Fruit fly (Drosophila melanogaster): Measurements from ENCODE around the gene Mps1.

Gene Mps1

DNA sequence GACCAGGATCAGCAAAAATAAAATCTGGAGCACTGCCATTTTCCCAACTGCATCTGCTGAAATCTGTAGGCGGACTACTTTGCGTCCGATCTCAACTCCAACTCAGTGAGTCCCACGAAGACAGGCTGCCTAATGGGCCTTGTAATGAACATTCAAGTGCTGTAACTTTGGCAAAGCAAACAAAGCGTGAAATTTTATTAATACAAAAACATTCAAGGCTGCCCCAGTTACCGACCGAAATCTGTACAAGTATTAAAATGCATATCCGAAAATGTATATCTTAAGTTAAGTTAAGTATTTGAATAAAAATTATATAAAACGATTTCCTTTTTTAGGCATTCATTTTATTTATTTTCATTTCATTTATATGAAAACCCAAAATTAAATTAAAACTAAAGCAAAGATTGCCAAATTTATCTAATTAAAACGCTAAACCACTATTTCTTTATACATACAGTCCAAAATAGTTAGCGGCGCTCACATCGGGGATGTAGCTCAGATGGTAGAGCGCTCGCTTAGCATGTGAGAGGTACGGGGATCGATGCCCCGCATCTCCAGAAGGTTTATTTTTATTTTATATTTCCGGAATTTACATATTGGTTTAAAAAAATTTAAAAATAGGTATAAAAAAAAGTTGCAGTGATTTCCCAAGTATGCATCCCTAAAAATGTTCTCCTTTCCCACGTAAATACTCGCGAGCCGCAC lies 48.9 kb upstream of the Mps1 start, which contains the start of gene CG14323:
Gene CG14323 (minus strand): TSS at position 51 of the 705 bp plus-strand sequence.
- TF ChIP-seq CG11398 (GFP tag; optimal IDR thresholded peaks at IDR 0.05): no peak
- peak; percentile 48 for TF ChIP-seq sens (GFP tag)
- no peak for TF ChIP-seq zen (tag; optimal IDR thresholded peaks at IDR 0.05)
- no peak for TF ChIP-seq ssp (GFP tag; IDR thresholded peaks at IDR 0.05)
- peak; percentile 96 for TF ChIP-seq Bdp1 (GFP tag; optimal IDR thresholded peaks at IDR 0.05)
- no peak for TF ChIP-seq CG3065 (GFP tag; optimal IDR thresholded peaks at IDR 0.05)
- TF ChIP-seq CG8359 (GFP tag; optimal IDR thresholded peaks at IDR 0.05; ENCODE audit: borderline replicate concordance): no peak
- no peak for TF ChIP-seq croc (GFP tag; conservative IDR thresholded peaks at IDR 0.05)
- no peak for TF ChIP-seq CkIIα-i1 (GFP tag; IDR thresholded peaks at IDR 0.05)
- TF ChIP-seq CG14667 (GFP tag; IDR thresholded peaks at IDR 0.05): no peak
- no peak for TF ChIP-seq run (tag; optimal IDR thresholded peaks at IDR 0.05)
- no peak for TF ChIP-seq Sin3A (optimal IDR thresholded peaks at IDR 0.05)
- TF ChIP-seq CG16813 (GFP tag; IDR thresholded peaks at IDR 0.05; ENCODE audit: partially characterized antibody): peak; percentile 54; the same call in 2 of the 3 replicates
- TF ChIP-seq cato (GFP tag; optimal IDR thresholded peaks at IDR 0.05; ENCODE audit: borderline replicate concordance): no peak
- no peak for TF ChIP-seq CG32767 (GFP tag; IDR thresholded peaks at IDR 0.05)
- no peak for TF ChIP-seq Awh (GFP tag; IDR thresholded peaks at IDR 0.05)
- no peak for TF ChIP-seq CG4360 (GFP tag; IDR thresholded peaks at IDR 0.05)
- TF ChIP-seq CG1647 (GFP tag; optimal IDR thresholded peaks at IDR 0.05): no peak
- TF ChIP-seq caup (GFP tag; optimal IDR thresholded peaks at IDR 0.05; ENCODE audit: severe bottlenecking): no peak
- no peak for TF ChIP-seq ATbp (GFP tag; optimal IDR thresholded peaks at IDR 0.05)
- no peak for TF ChIP-seq CG17359 (tag; optimal IDR thresholded peaks at IDR 0.05)
- TF ChIP-seq Blimp-1 (GFP tag; optimal IDR thresholded peaks at IDR 0.05): no peak
- TF ChIP-seq CG9215 (GFP tag; IDR thresholded peaks at IDR 0.05): no peak
- TF ChIP-seq Ptx1 (GFP tag; IDR thresholded peaks at IDR 0.05): no peak
- TF ChIP-seq stwl (tag; optimal IDR thresholded peaks at IDR 0.05): no peak
- TF ChIP-seq Side (GFP tag; optimal IDR thresholded peaks at IDR 0.05): no peak
- TF ChIP-seq tx (GFP tag; optimal IDR thresholded peaks at IDR 0.05): no peak
- TF ChIP-seq CG17328 (GFP tag; IDR thresholded peaks at IDR 0.05): no peak
- no peak for TF ChIP-seq CG13424 (tag; optimal IDR thresholded peaks at IDR 0.05)
- TF ChIP-seq GATAe (GFP tag; conservative IDR thresholded peaks at IDR 0.05): no peak
- TF ChIP-seq bbx (GFP tag; IDR thresholded peaks at IDR 0.05; ENCODE audit: partially characterized antibody): peak; percentile 53
- no peak for TF ChIP-seq hkb (optimal IDR thresholded peaks at IDR 0.05)
- TF ChIP-seq hkb (GFP tag; IDR thresholded peaks at IDR 0.05): 0 out of 2 replicates have a peak, but pooled peaks have one; percentile 13
- TF ChIP-seq CG15011 (GFP tag; optimal IDR thresholded peaks at IDR 0.05): no peak
- TF ChIP-seq CG5245 (GFP tag; optimal IDR thresholded peaks at IDR 0.05): no peak
- peak; percentile 40 for TF ChIP-seq Bgb (GFP tag; IDR thresholded peaks at IDR 0.05; ENCODE audit: partially characterized antibody)
- TF ChIP-seq CG11723 (GFP tag; optimal IDR thresholded peaks at IDR 0.05): no peak
- TF ChIP-seq CHES-1-like (GFP tag; optimal IDR thresholded peaks at IDR 0.05): no peak
- no peak for TF ChIP-seq CG14050 (GFP tag; IDR thresholded peaks at IDR 0.05)
- peak; percentile 65; the same call in 1 of the 2 replicates for TF ChIP-seq amos (GFP tag; IDR thresholded peaks at IDR 0.05; ENCODE audit: partially characterized antibody)
- TF ChIP-seq MTF-1 (GFP tag; optimal IDR thresholded peaks at IDR 0.05; ENCODE audit: borderline replicate concordance): no peak
- TF ChIP-seq YL-1 (GFP tag; optimal IDR thresholded peaks at IDR 0.05): no peak
- TF ChIP-seq D (optimal IDR thresholded peaks at IDR 0.05): no peak
- no peak for TF ChIP-seq D (GFP tag; optimal IDR thresholded peaks at IDR 0.05)
- TF ChIP-seq HHEX (GFP tag; optimal IDR thresholded peaks at IDR 0.05): no peak
- TF ChIP-seq CG15269 (tag; optimal IDR thresholded peaks at IDR 0.05): no peak
- no peak for TF ChIP-seq pros (GFP tag; optimal IDR thresholded peaks at IDR 0.05)
- no peak for TF ChIP-seq CG12155 (GFP tag; optimal IDR thresholded peaks at IDR 0.05)
- no peak for TF ChIP-seq CG15514 (GFP tag; optimal IDR thresholded peaks at IDR 0.05)
- TF ChIP-seq CG13624 (GFP tag; optimal IDR thresholded peaks at IDR 0.05): no peak
